Worm (Caenorhabditis elegans) whole organism, L3 larva: ENCODE data around the gene frpr-8.

Experiments used
- R02D3.7 ChIP-seq: fragments of 150-350 bp; optimal IDR thresholded peaks from 2 replicates; lab custom pipeline; 2014; ENCODE audit warnings: missing biosample characterization, missing genetic modification characterization
- egl-27 ChIP-seq: sonication (generic microtip); optimal IDR thresholded peaks from 4 replicates; lab custom pipeline; 2017; ENCODE audit warnings: missing biosample characterization, missing genetic modification reagents, missing genetic modification characterization
- egl-5 ChIP-seq: fragments of 150-350 bp; optimal IDR thresholded peaks from 2 replicates; lab custom pipeline; 2017; ENCODE audit warnings: missing biosample characterization, missing genetic modification reagents, missing genetic modification characterization, inconsistent platforms
- elt-1 ChIP-seq: fragments of 150-350 bp; optimal IDR thresholded peaks from 2 replicates; lab custom pipeline; 2014; ENCODE audit warnings: missing biosample characterization, missing genetic modification characterization
- fos-1 ChIP-seq: fragments of 150-350 bp; optimal IDR thresholded peaks from 2 replicates; lab custom pipeline; 2014; ENCODE audit warnings: missing biosample characterization, missing genetic modification characterization
- lin-39 ChIP-seq: fragments of 150-350 bp; optimal IDR thresholded peaks from 2 replicates; lab custom pipeline; 2018; ENCODE audit warnings: missing biosample characterization, missing genetic modification reagents, missing genetic modification characterization
- nhr-23 ChIP-seq: fragments of 150-350 bp; optimal IDR thresholded peaks from 2 replicates; lab custom pipeline; 2014; ENCODE audit warnings: missing biosample characterization, missing genetic modification reagents, missing genetic modification characterization
- nhr-237 ChIP-seq: fragments of 150-350 bp; optimal IDR thresholded peaks from 2 replicates; lab custom pipeline; 2014; ENCODE audit warnings: missing biosample characterization, missing genetic modification characterization
- nhr-76 ChIP-seq: fragments of 150-350 bp; sonication (generic microtip); optimal IDR thresholded peaks from 5 replicates; lab custom pipeline; 2014; ENCODE audit warnings: missing biosample characterization, missing genetic modification characterization
- pqm-1 ChIP-seq: fragments of 150-350 bp; optimal IDR thresholded peaks from 2 replicates; lab custom pipeline; 2017; ENCODE audit warnings: missing biosample characterization, missing genetic modification characterization, inconsistent platforms
- unc-62 ChIP-seq: fragments of 150-350 bp; sonication (generic microtip); optimal IDR thresholded peaks from 4 replicates; lab custom pipeline; 2014; ENCODE audit warnings: missing biosample characterization, missing genetic modification reagents, missing genetic modification characterization

ce11 chrX:8718856-8719255, 21.2 kb downstream of the frpr-8 start, which contains the start of gene F53A9.8:
- no peak for TF ChIP-seq unc-62 (GFP tag; lab: Kevin White, UChicago)
- no peak for TF ChIP-seq elt-1 (tag; lab: Kevin White, UChicago)
- TF ChIP-seq nhr-23 (tag; lab: Kevin White, UChicago), result no peak
- no peak for TF ChIP-seq nhr-237 (tag; lab: Kevin White, UChicago)
- no peak for TF ChIP-seq nhr-76
- no peak for TF ChIP-seq lin-39 (tag; lab: Kevin White, UChicago)
- TF ChIP-seq R02D3.7 (tag; lab: Kevin White, UChicago), result no peak
- no peak for TF ChIP-seq egl-27
- TF ChIP-seq egl-5, result no peak
- peak; percentile 61 for TF ChIP-seq pqm-1 (tag; lab: Kevin White, UChicago)
- no peak for TF ChIP-seq fos-1 (tag; lab: Kevin White, UChicago)
